Fruit fly (Drosophila melanogaster) whole organism: ENCODE data around the gene GstD7.

Experiments
- pan ChIP-seq: fragments of >200 bp; optimal IDR thresholded peaks from 2 replicates; lab custom pipeline; 2017
- usp ChIP-seq: fragments of >200 bp; optimal IDR thresholded peaks from 2 replicates; lab custom pipeline; 2017; ENCODE audit warnings: missing biosample characterization, missing genetic modification characterization, mixed read lengths

- TF ChIP-seq pan (lab: Kevin White, UChicago) (no peak), usp (GFP tag; lab: Kevin White, UChicago) (no peak)
Measured at dm6 chr3R:12376828-12377227, 1.5 kb upstream of the GstD7 start, which contains the start of gene GstD6.
